Worm (Caenorhabditis elegans): Measurements from ENCODE around the gene C05E11.6.
A peak's percentile ranks its signal among the peaks of the same experiment; 100 is the strongest.

Gene C05E11.6

ce11 chrX:4528905-4529304, 33.1 kb upstream of the C05E11.6 start:
- TF ChIP-seq lim-6 (tag; optimal IDR thresholded peaks at IDR 0.05): no peak
- no peak for TF ChIP-seq ceh-45 (GFP tag; IDR thresholded peaks at IDR 0.05)

ce11 chrX:4530426-4531044, 31.4 kb upstream of the C05E11.6 start:
- TF ChIP-seq zip-5 (tag; optimal IDR thresholded peaks at IDR 0.05): no peak
- TF ChIP-seq unc-42 (tag; optimal IDR thresholded peaks at IDR 0.05): no peak
- no peak for TF ChIP-seq nhr-11 (tag; optimal IDR thresholded peaks at IDR 0.05)
- no peak for TF ChIP-seq ceh-34 (tag; optimal IDR thresholded peaks at IDR 0.05)
- no peak for TF ChIP-seq ceh-45 (GFP tag; IDR thresholded peaks at IDR 0.05)
- TF ChIP-seq pax-1 (tag; optimal IDR thresholded peaks at IDR 0.05): no peak
- no peak for TF ChIP-seq mec-3 (tag; optimal IDR thresholded peaks at IDR 0.05; ENCODE audit: borderline replicate concordance)
- no peak for TF ChIP-seq che-1 (tag; optimal IDR thresholded peaks at IDR 0.05)
- no peak for TF ChIP-seq ttx-3 (tag; optimal IDR thresholded peaks at IDR 0.05)
- TF ChIP-seq odd-2 (tag; optimal IDR thresholded peaks at IDR 0.05): no peak
- TF ChIP-seq Y22D7AL.16 (tag; optimal IDR thresholded peaks at IDR 0.05): no peak
- TF ChIP-seq fkh-10 (GFP tag; optimal IDR thresholded peaks at IDR 0.05): no peak
- TF ChIP-seq hlh-13 (GFP tag; optimal IDR thresholded peaks at IDR 0.05): no peak
- no peak for TF ChIP-seq unc-3 (GFP tag; conservative IDR thresholded peaks at IDR 0.05)
- TF ChIP-seq unc-3 (tag; optimal IDR thresholded peaks at IDR 0.05): no peak
- TF ChIP-seq K02D7.2 (tag; optimal IDR thresholded peaks at IDR 0.05): no peak
- no peak for TF ChIP-seq hlh-6 (tag; optimal IDR thresholded peaks at IDR 0.05)
- TF ChIP-seq sdc-2 (tag; optimal IDR thresholded peaks at IDR 0.05): no peak
- TF ChIP-seq dmd-4 (tag; optimal IDR thresholded peaks at IDR 0.05; ENCODE audit: borderline replicate concordance): no peak
- TF ChIP-seq ets-4 (tag; optimal IDR thresholded peaks at IDR 0.05): no peak

- peak; percentile 19 for TF ChIP-seq ceh-19 (GFP tag; optimal IDR thresholded peaks at IDR 0.05)
- no peak for TF ChIP-seq ceh-48 (tag; optimal IDR thresholded peaks at IDR 0.05)
- TF ChIP-seq dmd-4 (tag; optimal IDR thresholded peaks at IDR 0.05; ENCODE audit: borderline replicate concordance): no peak
- TF ChIP-seq madf-2 (tag; optimal IDR thresholded peaks at IDR 0.05): no peak
- no peak for TF ChIP-seq pros-1 (tag; optimal IDR thresholded peaks at IDR 0.05)
- TF ChIP-seq ceh-6 (GFP tag; optimal IDR thresholded peaks at IDR 0.05): no peak
- TF ChIP-seq fkh-6 (tag; optimal IDR thresholded peaks at IDR 0.05): no peak
- TF ChIP-seq K02D7.2 (tag; optimal IDR thresholded peaks at IDR 0.05): no peak
- TF ChIP-seq sox-4 (tag; optimal IDR thresholded peaks at IDR 0.05): no peak
- peak; percentile 92 for TF ChIP-seq hlh-30 (tag; optimal IDR thresholded peaks at IDR 0.05; ENCODE audit: insufficient read depth)
- TF ChIP-seq hlh-6 (tag; optimal IDR thresholded peaks at IDR 0.05): peak; percentile 2
- TF ChIP-seq pat-9 (tag; optimal IDR thresholded peaks at IDR 0.05): no peak
- TF ChIP-seq sdc-2 (tag; optimal IDR thresholded peaks at IDR 0.05): no peak
- TF ChIP-seq ceh-18 (tag; optimal IDR thresholded peaks at IDR 0.05): peak; percentile 56
- no peak for TF ChIP-seq zip-5 (tag; optimal IDR thresholded peaks at IDR 0.05)
- TF ChIP-seq hlh-15 (tag; optimal IDR thresholded peaks at IDR 0.05): no peak
- TF ChIP-seq ztf-16 (tag; optimal IDR thresholded peaks at IDR 0.05): no peak
- no peak for TF ChIP-seq C38D4.7 (GFP tag; optimal IDR thresholded peaks at IDR 0.05)
- TF ChIP-seq ttx-3 (tag; optimal IDR thresholded peaks at IDR 0.05): no peak
- TF ChIP-seq fax-1 (tag; optimal IDR thresholded peaks at IDR 0.05): no peak
- TF ChIP-seq gmeb-2 (tag; optimal IDR thresholded peaks at IDR 0.05): no peak
- no peak for TF ChIP-seq pha-4 (tag; optimal IDR thresholded peaks at IDR 0.05)
- TF ChIP-seq ceh-45 (GFP tag; IDR thresholded peaks at IDR 0.05): no peak
- TF ChIP-seq pqm-1 (tag; optimal IDR thresholded peaks at IDR 0.05): no peak
- peak; percentile 20 for TF ChIP-seq nfya-1 (tag; optimal IDR thresholded peaks at IDR 0.05)
- no peak for TF ChIP-seq K09A11.1 (tag; optimal IDR thresholded peaks at IDR 0.05; ENCODE audit: insufficient read depth)
- no peak for TF ChIP-seq ceh-22 (tag; optimal IDR thresholded peaks at IDR 0.05)
- no peak for TF ChIP-seq ref-2 (tag; optimal IDR thresholded peaks at IDR 0.05)
- no peak for TF ChIP-seq ceh-31 (tag; optimal IDR thresholded peaks at IDR 0.05)
- TF ChIP-seq ceh-14 (tag; optimal IDR thresholded peaks at IDR 0.05): no peak
- no peak for TF ChIP-seq T23F11.4 (GFP tag; optimal IDR thresholded peaks at IDR 0.05)
- TF ChIP-seq ceh-2 (tag; optimal IDR thresholded peaks at IDR 0.05): no peak
- peak; percentile 90 for TF ChIP-seq unc-55 (GFP tag; optimal IDR thresholded peaks at IDR 0.05)
- no peak for TF ChIP-seq lim-6 (tag; optimal IDR thresholded peaks at IDR 0.05)
- TF ChIP-seq elt-4 (tag; optimal IDR thresholded peaks at IDR 0.05): no peak
These were observed 29.7 kb upstream of the C05E11.6 start, which contains the start of gene nhr-35 for ce11 chrX:4532160-4532741. TSS of gene nhr-35 (plus strand) at chrX:4532691.

Data from whole organism, late embryonic.